Worm (Caenorhabditis elegans) whole organism, early embryonic: ENCODE measurements around the gene wrt-7.

ENCODE experiments used
- ama-1 ChIP-seq: fragments of 150-350 bp; optimal IDR thresholded peaks from 2 replicates; lab custom pipeline; 2014
- ets-7 ChIP-seq: sonication (generic microtip); optimal IDR thresholded peaks from 2 replicates; lab custom pipeline; 2016; ENCODE audit warnings: missing genotype, missing genetic modification characterization, missing compliant biosample characterization
- tbx-11 ChIP-seq: fragments of 200-800 bp; sonication (Bioruptor generic); IDR thresholded peaks from 2 replicates; pipeline ENCODE4 v1.3.6; 2022; ENCODE audit warnings: missing genetic modification characterization, missing compliant biosample characterization

DNA sequence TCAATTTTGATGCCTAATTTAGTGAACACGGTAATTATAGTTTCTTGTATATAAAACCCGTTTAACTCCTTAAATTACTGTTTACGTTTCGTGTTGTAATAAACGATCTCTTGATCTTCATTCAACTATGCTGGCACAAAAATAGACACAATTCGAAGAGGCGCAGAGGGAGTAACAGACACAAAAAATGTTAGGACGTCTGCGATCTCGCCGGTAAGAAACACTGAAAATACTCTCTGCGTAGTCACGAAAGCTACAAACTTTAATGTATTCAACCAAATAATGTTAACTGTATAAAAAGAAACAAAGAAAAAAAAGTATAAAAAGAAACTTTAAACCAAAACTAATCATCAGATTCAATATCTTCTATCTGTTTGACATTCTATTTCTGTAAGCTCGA lies 43.6 kb upstream of the wrt-7 start, which contains the start of gene dhs-23:
- TF ChIP-seq tbx-11 (GFP tag; lab: Robert Waterston, UW) (no peak), ets-7 (tag; lab: Kevin White, UChicago) (no peak), ama-1 (lab: Kevin White, UChicago) (no peak)
